Fruit fly (Drosophila melanogaster) whole organism, wandering third instar larva: ENCODE measurements around the gene Zasp66.
A peak's percentile ranks its signal among the peaks of the same experiment; 100 is the strongest.

Experiments used
- Abd-B ChIP-seq: fragments of >200 bp; optimal IDR thresholded peaks from 2 replicates; lab custom pipeline; 2017; ENCODE audit warnings: missing biosample characterization, missing genetic modification characterization
- CG32264 ChIP-seq: fragments of 200-800 bp; sonication (Bioruptor generic); optimal IDR thresholded peaks from 2 replicates; lab custom pipeline; 2016; ENCODE audit warnings: missing biosample characterization, missing genetic modification characterization
- CG9705 ChIP-seq: fragments of 200-800 bp; sonication (Bioruptor generic); optimal IDR thresholded peaks from 2 replicates; lab custom pipeline; 2018; ENCODE audit warnings: missing biosample characterization, mild to moderate bottlenecking, missing genetic modification characterization
- CrebA ChIP-seq: fragments of 200-800 bp; sonication (Bioruptor generic); optimal IDR thresholded peaks from 2 replicates; lab custom pipeline; 2016; ENCODE audit warnings: missing biosample characterization, mild to moderate bottlenecking, missing genetic modification characterization, borderline replicate concordance
- Dif ChIP-seq: fragments of 200-275, 200-300 bp; sonication (Bioruptor generic); optimal IDR thresholded peaks from 2 replicates; lab custom pipeline; 2018; ENCODE audit warnings: missing biosample characterization, missing genetic modification characterization; ENCODE audit not compliant: partially characterized antibody
- GATAd ChIP-seq: sonication (Bioruptor generic); optimal IDR thresholded peaks from 2 replicates; lab custom pipeline; 2016; ENCODE audit warnings: missing biosample characterization, missing genetic modification characterization
- HLH106 ChIP-seq: fragments of 200-800 bp; optimal IDR thresholded peaks from 3 replicates; lab custom pipeline; 2019; ENCODE audit warnings: missing biosample characterization, mild to moderate bottlenecking, missing genetic modification characterization, moderate library complexity
- Hnf4 ChIP-seq: fragments of 200-800 bp; sonication (Bioruptor generic); optimal IDR thresholded peaks from 2 replicates; lab custom pipeline; 2016; ENCODE audit warnings: missing biosample characterization, mild to moderate bottlenecking, missing genetic modification characterization
- Hr83 ChIP-seq: fragments of 200-300 bp; sonication (Bioruptor generic); optimal IDR thresholded peaks from 2 replicates; lab custom pipeline; 2016; ENCODE audit warnings: missing biosample characterization, mild to moderate bottlenecking, missing genetic modification characterization, moderate library complexity; ENCODE audit not compliant: poor library complexity, severe bottlenecking
- Jra ChIP-seq: sonication (Bioruptor generic); optimal IDR thresholded peaks from 2 replicates; lab custom pipeline; 2016; ENCODE audit warnings: missing biosample characterization, missing genetic modification characterization
- Mio ChIP-seq: sonication (Bioruptor generic); optimal IDR thresholded peaks from 2 replicates; lab custom pipeline; 2016; ENCODE audit warnings: missing biosample characterization, missing genetic modification characterization
- Myc ChIP-seq: fragments of >200 bp; optimal IDR thresholded peaks from 2 replicates; lab custom pipeline; 2017
- OdsH ChIP-seq: fragments of 200-800 bp; sonication (Bioruptor generic); optimal IDR thresholded peaks from 2 replicates; lab custom pipeline; 2016; ENCODE audit warnings: missing biosample characterization, mild to moderate bottlenecking, missing genetic modification characterization
- Rel ChIP-seq, 2 experiments: fragments of 200-800 bp; sonication (Bioruptor generic) in 1 of 2; optimal IDR thresholded peaks; 2 replicates in 1 of 2; 3 replicates in 1 of 2; lab custom pipeline; 2016 to 2019; ENCODE audit warnings: mild to moderate bottlenecking in 2 of 2, missing biosample characterization in 2 of 2, missing genetic modification characterization in 2 of 2, moderate library complexity in 1 of 2
- Sp1 ChIP-seq: fragments of 200-800 bp; sonication (Bioruptor generic); optimal IDR thresholded peaks from 3 replicates; lab custom pipeline; 2019; ENCODE audit warnings: missing biosample characterization, mild to moderate bottlenecking, missing genetic modification characterization, moderate library complexity
- dl ChIP-seq, 2 experiments: fragments of 175-275, 200-275 bp in 1 of 2; fragments of 200-275 bp in 1 of 2; sonication (Bioruptor generic); optimal IDR thresholded peaks; lab custom pipeline; 2018; ENCODE audit warnings: mild to moderate bottlenecking in 2 of 2, missing biosample characterization in 2 of 2, missing genetic modification characterization in 2 of 2, moderate library complexity in 2 of 2; ENCODE audit not compliant: partially characterized antibody in 2 of 2, insufficient read depth in 1 of 2
- dmrt93B ChIP-seq: fragments of 200-800 bp; sonication (Bioruptor generic); optimal IDR thresholded peaks from 2 replicates; lab custom pipeline; 2018; ENCODE audit warnings: missing biosample characterization, mild to moderate bottlenecking, missing genetic modification characterization
- ey ChIP-seq: fragments of 200-800 bp; sonication (Bioruptor generic); optimal IDR thresholded peaks from 2 replicates; lab custom pipeline; 2016; ENCODE audit warnings: missing biosample characterization, missing genetic modification characterization
- foxo ChIP-seq, 2 experiments: fragments of 200-800 bp; sonication (Bioruptor generic); optimal IDR thresholded peaks; 2 replicates in 1 of 2; 3 replicates in 1 of 2; lab custom pipeline; 2016 to 2017; ENCODE audit warnings: missing biosample characterization in 2 of 2, missing genetic modification characterization in 2 of 2
- fru ChIP-seq: fragments of 200-800 bp; sonication (Bioruptor generic); optimal IDR thresholded peaks from 3 replicates; lab custom pipeline; 2016; ENCODE audit warnings: missing biosample characterization, mild to moderate bottlenecking, missing genetic modification characterization
- h ChIP-seq: fragments of 200-800 bp; sonication (Bioruptor generic); optimal IDR thresholded peaks from 3 replicates; lab custom pipeline; 2016; ENCODE audit warnings: missing biosample characterization, mild to moderate bottlenecking, missing genetic modification characterization
- jim ChIP-seq: fragments of 175-275, 200-325 bp; sonication (Bioruptor generic); optimal IDR thresholded peaks from 2 replicates; lab custom pipeline; 2016; ENCODE audit warnings: missing biosample characterization, mild to moderate bottlenecking, missing genetic modification characterization
- psq ChIP-seq: fragments of 200-800 bp; sonication (Bioruptor generic); optimal IDR thresholded peaks from 3 replicates; lab custom pipeline; 2017; ENCODE audit warnings: missing biosample characterization, mild to moderate bottlenecking, missing genetic modification characterization, moderate library complexity
- rgr ChIP-seq: fragments of 200-800 bp; sonication (Bioruptor generic); optimal IDR thresholded peaks from 3 replicates; lab custom pipeline; 2016; ENCODE audit warnings: missing biosample characterization, mild to moderate bottlenecking, missing genetic modification characterization
- sage ChIP-seq: fragments of 200-800 bp; sonication (Bioruptor generic); optimal IDR thresholded peaks from 2 replicates; lab custom pipeline; 2016; ENCODE audit warnings: missing biosample characterization, mild to moderate bottlenecking, missing genetic modification characterization
- sv ChIP-seq: fragments of 200-800 bp; sonication (Bioruptor generic); optimal IDR thresholded peaks from 3 replicates; lab custom pipeline; 2016; ENCODE audit warnings: missing biosample characterization, missing genetic modification characterization
- woc ChIP-seq: sonication (Bioruptor generic); optimal IDR thresholded peaks from 2 replicates; lab custom pipeline; 2016; ENCODE audit warnings: missing biosample characterization, mild to moderate bottlenecking, missing genetic modification characterization

Gene Zasp66

DNA sequence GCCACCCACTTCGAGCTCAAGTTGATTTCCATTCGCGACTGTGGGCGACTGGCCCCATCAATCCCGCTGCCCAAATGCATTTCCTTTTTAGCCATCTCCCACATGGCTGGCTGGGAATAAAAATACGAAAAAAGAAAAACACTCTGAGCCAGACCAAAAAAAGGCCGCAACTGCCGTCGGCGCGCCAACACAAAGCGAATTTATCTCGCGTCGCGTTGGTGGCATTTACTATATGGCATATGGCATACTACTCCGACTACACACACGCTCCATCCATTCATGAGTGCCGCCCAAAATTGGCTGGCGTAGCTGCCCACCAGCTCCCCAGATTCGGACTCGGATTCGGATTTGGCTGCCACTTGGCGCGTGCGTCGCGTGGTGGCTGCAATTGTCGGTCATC, 52.3 kb downstream of the Zasp66 start:
- TF ChIP-seq CG9705 = no peak
- TF ChIP-seq Dif (GFP tag; lab: Kevin White, UChicago) = no peak
- TF ChIP-seq woc (GFP tag; lab: Kevin White, UChicago) = no peak
- TF ChIP-seq HLH106 (tag; lab: Kevin White, UChicago) = no peak
- no peak for TF ChIP-seq fru (GFP tag; lab: Kevin White, UChicago)
- no peak for TF ChIP-seq Rel (GFP tag; optimal IDR thresholded peaks at IDR 0.05; lab: Kevin White, UChicago)
- TF ChIP-seq Rel (tag; optimal IDR thresholded peaks at IDR 0.05; lab: Kevin White, UChicago) = no peak
- TF ChIP-seq dmrt93B (GFP tag; lab: Kevin White, UChicago) = no peak

DNA sequence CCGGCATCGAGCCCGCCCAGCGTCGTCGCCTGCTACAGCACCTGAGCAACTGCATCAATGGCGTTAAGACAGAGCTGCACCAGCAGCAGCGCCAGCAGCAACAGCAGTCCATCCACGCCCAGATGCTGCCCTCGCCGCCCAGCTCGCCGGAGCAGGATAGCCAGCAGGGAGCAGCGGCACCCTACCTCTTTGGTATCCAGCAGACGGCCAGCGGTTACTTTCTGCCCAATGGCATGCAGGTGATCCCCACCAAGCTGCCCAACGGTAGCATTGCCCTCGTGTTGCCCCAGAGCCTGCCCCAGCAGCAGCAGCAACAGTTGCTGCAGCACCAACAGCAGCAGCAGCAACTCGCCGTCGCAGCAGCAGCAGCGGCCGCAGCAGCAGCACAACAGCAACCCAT, 53.6 kb downstream of the Zasp66 start:
- TF ChIP-seq jim (no peak), h (GFP tag; lab: Kevin White, UChicago) (no peak)

DNA sequence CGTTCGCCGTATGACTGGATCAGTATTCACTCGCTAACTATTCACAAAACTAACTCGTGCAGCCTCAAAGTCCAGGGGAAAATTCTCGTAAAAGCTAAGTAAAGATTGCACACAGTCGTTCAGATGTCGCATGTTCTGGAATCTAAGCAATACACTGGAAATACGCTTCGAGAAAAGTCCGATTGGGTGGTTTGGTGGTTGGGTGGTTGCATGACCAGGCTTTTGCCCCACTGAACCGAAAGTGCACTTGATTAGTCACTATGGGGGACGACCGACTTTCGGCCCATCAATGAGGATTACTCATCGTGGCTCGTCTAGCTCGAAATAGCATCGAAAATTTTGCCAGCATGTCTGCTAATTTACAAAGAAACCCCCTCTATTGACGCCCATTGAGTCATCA, 56.2 kb downstream of the Zasp66 start:
- TF ChIP-seq h (GFP tag; lab: Kevin White, UChicago) (no peak), CrebA (GFP tag; lab: Kevin White, UChicago) (no peak), sv (GFP tag; lab: Kevin White, UChicago) (no peak), jim (no peak), woc (GFP tag; lab: Kevin White, UChicago) (no peak), ey (GFP tag; lab: Kevin White, UChicago) (no peak), rgr (GFP tag; lab: Kevin White, UChicago) (no peak), OdsH (GFP tag; lab: Kevin White, UChicago) (no peak), sage (no peak), fru (GFP tag; lab: Kevin White, UChicago) (no peak), Rel (GFP tag; optimal IDR thresholded peaks at IDR 0.05; lab: Kevin White, UChicago) (no peak), Rel (tag; optimal IDR thresholded peaks at IDR 0.05; lab: Kevin White, UChicago) (no peak)
- TF ChIP-seq, all 38 proteins: peak for 0

- TF ChIP-seq jim (no peak), foxo (GFP tag; optimal IDR thresholded peaks at IDR 0.05; lab: Kevin White, UChicago) (peak in 1 of 2 experiments; percentile 18), CG9705 (no peak), dl (GFP tag; optimal IDR thresholded peaks at IDR 0.05; lab: Kevin White, UChicago; ENCODE audit: insufficient read depth in 1 of 2, partially characterized antibody in 2 of 2) (no peak), fru (GFP tag; lab: Kevin White, UChicago) (no peak), Sp1 (GFP tag; lab: Kevin White, UChicago) (no peak), Rel (GFP tag; optimal IDR thresholded peaks at IDR 0.05; lab: Kevin White, UChicago) (no peak), Rel (tag; optimal IDR thresholded peaks at IDR 0.05; lab: Kevin White, UChicago) (peak; percentile 27), Hr83 (no peak), CG32264 (no peak), Mio (no peak), HLH106 (tag; lab: Kevin White, UChicago) (no peak), Hnf4 (no peak), dmrt93B (GFP tag; lab: Kevin White, UChicago) (no peak), Myc (lab: Kevin White, UChicago) (no peak), sv (GFP tag; lab: Kevin White, UChicago) (no peak), h (GFP tag; lab: Kevin White, UChicago) (peak; percentile 55), Abd-B (GFP tag; lab: Kevin White, UChicago) (no peak)
These were observed 57.1 kb downstream of the Zasp66 start for dm6 chr3L:8681271-8681670.

- TF ChIP-seq Mio = no peak
- TF ChIP-seq Rel (GFP tag; optimal IDR thresholded peaks at IDR 0.05; lab: Kevin White, UChicago) = no peak
- peak; percentile 54 for TF ChIP-seq Rel (tag; optimal IDR thresholded peaks at IDR 0.05; lab: Kevin White, UChicago)
These were observed 57.9 kb downstream of the Zasp66 start for dm6 chr3L:8681896-8682550.

DNA sequence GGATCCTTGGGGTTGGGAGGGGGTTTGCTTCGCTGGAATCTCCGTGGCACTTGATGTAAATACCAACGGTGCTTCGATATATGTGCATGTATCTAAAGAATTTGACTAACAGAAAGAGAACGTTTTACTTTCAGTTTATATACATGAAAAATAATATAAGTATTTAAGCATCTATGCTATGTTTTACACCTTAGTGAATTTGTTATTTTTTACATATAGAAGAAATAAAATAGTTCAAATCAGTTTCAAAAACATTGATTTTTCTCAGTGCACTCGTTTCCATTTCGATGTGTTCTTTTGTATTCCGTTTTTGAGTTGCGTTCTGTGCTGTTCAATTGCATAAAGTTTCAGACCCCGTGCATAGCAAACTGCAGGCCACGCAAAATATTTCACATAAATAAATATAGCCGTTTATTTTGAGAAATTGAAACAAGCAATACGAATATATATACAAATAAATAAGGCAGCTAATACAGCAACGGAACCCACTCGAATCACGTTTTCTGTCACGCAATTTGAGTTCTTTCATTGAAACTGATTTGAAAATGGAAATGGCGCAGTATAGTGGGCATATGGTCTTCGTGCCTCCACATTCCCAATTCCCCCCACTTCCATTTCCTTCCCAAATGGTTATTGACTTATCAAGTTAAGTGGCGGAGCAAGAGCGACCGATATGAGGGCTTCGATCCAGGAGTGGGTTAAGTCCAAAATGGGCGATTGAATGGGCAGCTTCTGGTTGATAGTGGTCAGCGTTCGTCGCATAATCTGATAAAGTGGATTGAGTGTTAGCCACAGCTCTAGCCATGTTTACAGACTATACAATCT, 58.6 kb downstream of the Zasp66 start:
- no peak for TF ChIP-seq Abd-B (GFP tag; lab: Kevin White, UChicago)
- TF ChIP-seq Jra (GFP tag; lab: Kevin White, UChicago) = no peak
- TF ChIP-seq GATAd (GFP tag; lab: Kevin White, UChicago) = no peak
- peak; percentile 19 for TF ChIP-seq Hnf4
- TF ChIP-seq psq = peak; percentile 15
- peak in 1 of 2 experiments; percentile 8 for TF ChIP-seq foxo (GFP tag; optimal IDR thresholded peaks at IDR 0.05; lab: Kevin White, UChicago)
- no peak for TF ChIP-seq Rel (GFP tag; optimal IDR thresholded peaks at IDR 0.05; lab: Kevin White, UChicago)
- peak; percentile 73 for TF ChIP-seq Rel (tag; optimal IDR thresholded peaks at IDR 0.05; lab: Kevin White, UChicago)
- peak; percentile 89 for TF ChIP-seq h (GFP tag; lab: Kevin White, UChicago)
- TF ChIP-seq, all 38 proteins: peak for 5
